Worm (Caenorhabditis elegans): ENCODE results near the gene nhr-107.
A peak's percentile ranks its signal among the peaks of the same experiment; 100 is the strongest.

Gene nhr-107

DNA sequence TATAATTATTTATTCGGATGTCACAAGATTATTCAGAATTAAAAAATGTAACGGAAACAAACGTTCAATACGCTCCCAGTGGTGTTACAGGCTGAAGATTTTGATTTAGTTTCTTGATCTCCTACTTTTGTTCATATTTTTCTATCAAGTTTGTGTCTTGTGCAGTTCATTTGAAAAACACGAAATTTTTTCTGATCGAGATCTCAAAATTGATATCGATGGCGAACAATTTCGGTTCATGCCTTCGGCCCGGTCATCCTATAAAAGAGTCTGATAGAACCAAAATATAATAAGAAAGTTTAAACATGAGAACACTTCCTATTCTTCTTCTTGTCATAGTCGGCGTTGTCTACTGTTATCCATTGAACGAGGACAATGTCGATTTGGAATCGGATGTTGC lies 10.4 kb upstream of the nhr-107 start, which contains the start of gene drd-10:
Gene drd-10, plus strand, starts transcription at position 301 of the 400 bp plus-strand sequence.
- TF ChIP-seq F10B5.3 (tag; optimal IDR thresholded peaks at IDR 0.05) (no peak), daf-16 (GFP tag; optimal IDR thresholded peaks at IDR 0.05) (no peak), daf-16 (tag; optimal IDR thresholded peaks at IDR 0.05) (no peak), nhr-11 (tag; optimal IDR thresholded peaks at IDR 0.05) (no peak), T26A8.4 (GFP tag; IDR thresholded peaks at IDR 0.05) (no peak), lin-29 (GFP tag; IDR thresholded peaks at IDR 0.05) (no peak), gei-8 (GFP tag; optimal IDR thresholded peaks at IDR 0.05) (no peak)

ce11 chrV:7005964-7006363 lies 9.1 kb upstream of the nhr-107 start, which contains the start of gene spig-10:
Gene spig-10, plus strand, starts transcription at chrV:7006264.
- TF ChIP-seq unc-62 (GFP tag; optimal IDR thresholded peaks at IDR 0.05 in 1 of 2) (peak in 1 of 2 experiments; percentile 81), unc-62 (tag; optimal IDR thresholded peaks at IDR 0.05) (no peak), tag-97 (GFP tag; IDR thresholded peaks at IDR 0.05) (no peak), nhr-25 (tag; optimal IDR thresholded peaks at IDR 0.05; ENCODE audit: borderline replicate concordance, insufficient read depth) (no peak), nhr-77 (tag; optimal IDR thresholded peaks at IDR 0.05) (no peak), F37D6.2 (tag; optimal IDR thresholded peaks at IDR 0.05) (no peak)

- TF ChIP-seq F44E2.7 (GFP tag; IDR thresholded peaks at IDR 0.05) (no peak), pqm-1 (tag; optimal IDR thresholded peaks at IDR 0.05) (no peak), lin-1 (GFP tag; IDR thresholded peaks at IDR 0.05) (no peak), lim-7 (GFP tag; IDR thresholded peaks at IDR 0.05) (no peak), ceh-20 (GFP tag; IDR thresholded peaks at IDR 0.05) (no peak), Y75B8A.6 (GFP tag; IDR thresholded peaks at IDR 0.05) (no peak), nhr-28 (tag; optimal IDR thresholded peaks at IDR 0.05) (no peak), set-16 (GFP tag; IDR thresholded peaks at IDR 0.05) (no peak), hlh-11 (tag; optimal IDR thresholded peaks at IDR 0.05) (no peak), zfp-3 (GFP tag; conservative IDR thresholded peaks at IDR 0.05) (no peak), aha-1 (tag) (no peak), Y48G9A.11 (GFP tag; IDR thresholded peaks at IDR 0.05) (no peak), ztf-11 (tag; optimal IDR thresholded peaks at IDR 0.05) (no peak), T20F7.1 (GFP tag; optimal IDR thresholded peaks at IDR 0.05) (no peak), dmd-8 (GFP tag; IDR thresholded peaks at IDR 0.05) (no peak)
Observed at ce11 chrV:7003850-7004249, 7.0 kb upstream of the nhr-107 start, which contains the start of gene srab-4. Gene srab-4, plus strand, starts transcription at chrV:7004150.

ce11 chrV:7000734-7001133 lies 3.8 kb upstream of the nhr-107 start:
- peak; percentile 21 for TF ChIP-seq dve-1 (tag; optimal IDR thresholded peaks at IDR 0.05; ENCODE audit: insufficient read depth)
- TF ChIP-seq pqm-1 (tag; optimal IDR thresholded peaks at IDR 0.05), result no peak
- TF ChIP-seq arid-1 (GFP tag; conservative IDR thresholded peaks at IDR 0.05), result no peak
- TF ChIP-seq unc-62 (GFP tag; optimal IDR thresholded peaks at IDR 0.05 in 1 of 2), result no peak
- TF ChIP-seq unc-62 (tag; optimal IDR thresholded peaks at IDR 0.05), result no peak
- no peak for TF ChIP-seq gei-8 (GFP tag; optimal IDR thresholded peaks at IDR 0.05)
- TF ChIP-seq ceh-62 (tag; optimal IDR thresholded peaks at IDR 0.05), result no peak
- TF ChIP-seq cey-2 (tag; optimal IDR thresholded peaks at IDR 0.05; ENCODE audit: borderline replicate concordance, insufficient read depth), result no peak
- TF ChIP-seq mdl-1 (tag; optimal IDR thresholded peaks at IDR 0.05), result no peak
- TF ChIP-seq hlh-11 (tag; optimal IDR thresholded peaks at IDR 0.05), result no peak
- TF ChIP-seq Y48G9A.11 (GFP tag; IDR thresholded peaks at IDR 0.05), result no peak
- no peak for TF ChIP-seq F10B5.3 (tag; optimal IDR thresholded peaks at IDR 0.05)
- no peak for TF ChIP-seq nhr-111 (GFP tag; optimal IDR thresholded peaks at IDR 0.05)
- no peak for TF ChIP-seq zip-11 (GFP tag; IDR thresholded peaks at IDR 0.05)
- TF ChIP-seq zag-1 (tag; optimal IDR thresholded peaks at IDR 0.05), result no peak
- no peak for TF ChIP-seq nhr-28 (tag; optimal IDR thresholded peaks at IDR 0.05)
- no peak for TF ChIP-seq nhr-237 (tag; optimal IDR thresholded peaks at IDR 0.05)
- TF ChIP-seq nhr-102 (tag; optimal IDR thresholded peaks at IDR 0.05), result no peak
- TF ChIP-seq mep-1 (tag; optimal IDR thresholded peaks at IDR 0.05), result no peak
- no peak for TF ChIP-seq nhr-76 (tag; optimal IDR thresholded peaks at IDR 0.05)
- TF ChIP-seq daf-16 (GFP tag; optimal IDR thresholded peaks at IDR 0.05), result no peak
- TF ChIP-seq daf-16 (tag; optimal IDR thresholded peaks at IDR 0.05), result peak; percentile 50
- no peak for TF ChIP-seq jun-1 (tag; optimal IDR thresholded peaks at IDR 0.05)
- no peak for TF ChIP-seq Y105C5A.15 (GFP tag; IDR thresholded peaks at IDR 0.05)
- 0 out of 2 replicates have a peak, but pooled peaks have one; percentile 14 for TF ChIP-seq dmd-6 (GFP tag; IDR thresholded peaks at IDR 0.05)

All from whole organism, L4 larva.